Fruit fly (Drosophila melanogaster): ENCODE data around the gene Trmt112.
A peak's percentile ranks its signal among the peaks of the same experiment; 100 is the strongest.

Gene Trmt112

DNA sequence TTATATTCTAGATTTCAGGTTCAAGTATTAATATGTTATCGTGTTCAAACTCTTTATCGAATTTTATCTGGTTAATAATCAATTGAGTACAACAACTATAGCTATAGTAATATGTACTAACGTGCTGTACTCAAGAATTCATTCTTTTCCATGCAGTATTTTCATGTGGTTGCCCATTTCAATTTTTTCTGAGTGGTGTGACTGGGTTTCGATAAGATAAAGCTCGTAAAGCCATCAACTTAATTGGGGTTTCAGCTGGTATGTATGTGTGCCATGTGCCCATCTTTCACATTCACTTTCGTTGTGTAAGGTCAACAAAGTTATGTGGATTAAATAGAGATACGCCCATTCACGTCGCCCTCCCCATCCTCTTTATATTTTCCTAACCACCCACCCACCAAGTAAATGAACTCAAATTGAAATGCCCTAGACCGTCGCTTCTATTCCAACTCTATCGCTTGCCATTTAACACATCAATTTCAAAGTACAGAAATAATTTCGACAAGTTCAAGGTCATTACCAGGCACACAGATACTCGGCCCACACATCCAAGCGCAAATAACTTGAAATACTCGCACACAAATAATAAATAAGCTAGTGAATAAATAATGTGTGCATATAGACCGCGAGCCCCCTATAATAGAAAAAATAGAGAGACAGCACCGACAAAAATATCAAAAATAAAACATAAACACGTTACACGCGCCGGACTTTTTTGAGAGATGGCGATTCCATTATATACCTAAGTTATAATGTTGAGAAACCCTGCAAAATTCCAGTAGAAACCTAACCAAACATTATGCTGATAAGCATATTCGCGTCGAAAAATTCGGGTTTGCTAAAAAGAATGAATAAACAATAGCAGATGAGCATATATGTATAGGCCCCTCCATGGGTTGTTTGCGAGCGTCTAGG, 11.8 kb downstream of the Trmt112 start (continued):
- TF ChIP-seq nerfin-2 (GFP tag; IDR thresholded peaks at IDR 0.05; ENCODE audit: partially characterized antibody): no peak
- TF ChIP-seq Trl (optimal IDR thresholded peaks at IDR 0.05): peak in 1 of 2 experiments; percentile 52
- no peak for TF ChIP-seq Trl (GFP tag; optimal IDR thresholded peaks at IDR 0.05)

DNA sequence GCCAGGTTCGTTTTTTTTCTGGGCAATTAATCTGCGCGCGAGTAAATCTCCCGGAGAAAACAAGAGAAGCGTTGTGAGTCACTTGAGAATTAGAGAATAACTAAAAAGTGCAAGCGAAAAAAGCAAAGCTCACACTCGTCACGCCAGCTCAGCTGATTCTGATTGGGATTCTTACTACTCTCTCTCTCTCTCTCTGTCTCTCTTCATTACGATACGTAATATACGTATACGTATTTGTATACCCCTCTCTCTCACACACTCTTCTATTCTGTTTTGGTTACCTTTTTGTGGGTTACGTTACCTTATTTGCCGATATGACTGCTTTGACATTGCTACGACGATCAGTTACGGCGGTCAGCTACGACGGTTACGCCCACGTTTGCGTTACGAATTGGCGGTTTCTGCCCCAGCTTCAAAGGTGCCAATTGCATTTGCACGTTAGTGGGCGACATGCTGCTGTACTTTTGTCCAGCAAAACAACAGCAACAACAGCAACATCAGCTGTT, 13.8 kb downstream of the Trmt112 start, which contains the start of the genes Targ1, CG10512 and Targ2:
Gene Targ1, minus strand, starts transcription at position 106 of the 506 bp plus-strand sequence.
Gene CG10512, plus strand, starts transcription at position 144 of the 506 bp plus-strand sequence.
Gene Targ2, minus strand, starts transcription at position 456 of the 506 bp plus-strand sequence.
- TF ChIP-seq Pdp1 (GFP tag; optimal IDR thresholded peaks at IDR 0.05) (peak in 1 of 2 experiments; percentile 7), Hsf (GFP tag; optimal IDR thresholded peaks at IDR 0.05) (no peak), CG1832 (GFP tag; optimal IDR thresholded peaks at IDR 0.05) (peak; percentile 28), hkb (optimal IDR thresholded peaks at IDR 0.05) (no peak), hkb (GFP tag; IDR thresholded peaks at IDR 0.05) (peak; percentile 24; the same call in 1 of the 2 replicates), CG13287 (GFP tag; IDR thresholded peaks at IDR 0.05; ENCODE audit: partially characterized antibody) (0 out of 2 replicates have a peak, but pooled peaks have one; percentile 21), sim (GFP tag; IDR thresholded peaks at IDR 0.05) (no peak), insv (GFP tag; optimal IDR thresholded peaks at IDR 0.05) (peak in 1 of 2 experiments; percentile 66), crp (GFP tag; optimal IDR thresholded peaks at IDR 0.05) (peak in 1 of 2 experiments; percentile 49), CG34224 (GFP tag; IDR thresholded peaks at IDR 0.05; ENCODE audit: partially characterized antibody) (peak; percentile 48; the same call in 2 of the 3 replicates), CG34376 (GFP tag; optimal IDR thresholded peaks at IDR 0.05) (peak; percentile 51), CG2199 (GFP tag; IDR thresholded peaks at IDR 0.05) (0 out of 3 replicates have a peak, but pooled peaks have one; percentile 17), ewg (GFP tag; optimal IDR thresholded peaks at IDR 0.05) (peak; percentile 49), sr (GFP tag; IDR thresholded peaks at IDR 0.05) (peak; percentile 65; the same call in 1 of the 3 replicates), CG8478 (optimal IDR thresholded peaks at IDR 0.05) (peak; percentile 76), Trl (optimal IDR thresholded peaks at IDR 0.05) (peak; percentile 52 to 89), Trl (GFP tag; optimal IDR thresholded peaks at IDR 0.05) (no peak), Blimp-1 (GFP tag; optimal IDR thresholded peaks at IDR 0.05) (peak; percentile 22), CG15601 (tag; optimal IDR thresholded peaks at IDR 0.05) (no peak), CG7963 (GFP tag; IDR thresholded peaks at IDR 0.05; ENCODE audit: partially characterized antibody) (no peak), Med (GFP tag) (peak; percentile 73), HLH4C (GFP tag; IDR thresholded peaks at IDR 0.05; ENCODE audit: partially characterized antibody) (peak; percentile 49; the same call in 1 of the 3 replicates), bigmax (GFP tag; optimal IDR thresholded peaks at IDR 0.05) (peak; percentile 11), Hr78 (GFP tag; optimal IDR thresholded peaks at IDR 0.05) (peak in 1 of 2 experiments; percentile 31), Hmr (GFP tag; optimal IDR thresholded peaks at IDR 0.05) (peak; percentile 4), CG9437 (GFP tag; optimal IDR thresholded peaks at IDR 0.05) (peak; percentile 99), sens (GFP tag) (peak; percentile 45), Lpt (GFP tag; optimal IDR thresholded peaks at IDR 0.05) (no peak), chinmo (GFP tag; IDR thresholded peaks at IDR 0.05; ENCODE audit: partially characterized antibody) (peak; percentile 72; the same call in 1 of the 4 replicates), CG8290 (GFP tag; optimal IDR thresholded peaks at IDR 0.05) (no peak), CG8290 (tag; optimal IDR thresholded peaks at IDR 0.05) (no peak), bsh (GFP tag; optimal IDR thresholded peaks at IDR 0.05) (peak in 1 of 2 experiments; percentile 50)
